Fruit fly (Drosophila melanogaster): ENCODE measurements around the gene Sxl.

Gene Sxl

DNA sequence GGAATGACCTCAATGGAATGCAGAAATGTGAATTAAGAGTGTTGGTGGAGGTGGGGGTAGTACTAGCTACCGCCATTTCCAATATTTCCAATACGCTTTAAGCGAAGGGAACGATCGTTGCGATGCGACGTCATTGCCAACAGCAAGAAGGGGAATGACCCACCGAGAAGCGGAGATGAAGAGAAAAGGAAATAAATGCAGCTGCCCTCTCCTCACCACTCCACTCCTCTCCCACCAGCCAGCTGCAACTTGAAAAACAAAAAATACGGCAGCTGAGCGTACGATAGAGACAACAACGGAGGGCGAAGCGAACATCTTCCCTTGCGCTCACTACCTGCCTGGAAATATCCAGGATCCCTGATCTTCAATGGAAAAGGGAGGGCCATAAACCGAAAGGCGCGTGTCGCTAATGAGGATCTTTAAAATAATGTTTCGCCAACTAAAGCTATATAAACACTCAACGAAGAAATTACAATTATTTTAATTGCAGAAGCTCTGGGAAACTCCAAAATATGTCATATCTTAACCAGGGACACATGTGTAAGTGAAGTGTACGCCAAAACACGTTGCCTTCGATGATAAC is 1.9 kb downstream of the Sxl start:
- TF ChIP-seq Mnt (GFP tag; optimal IDR thresholded peaks at IDR 0.05) (no peak), CG1620 (GFP tag; optimal IDR thresholded peaks at IDR 0.05) (no peak), CG12768 (GFP tag; optimal IDR thresholded peaks at IDR 0.05) (no peak)

- TF ChIP-seq ovo (GFP tag; optimal IDR thresholded peaks at IDR 0.05) (peak; percentile 42), toe (GFP tag; optimal IDR thresholded peaks at IDR 0.05) (peak; percentile 75), CG11617 (GFP tag; optimal IDR thresholded peaks at IDR 0.05) (peak; percentile 70), CG5204 (GFP tag; optimal IDR thresholded peaks at IDR 0.05) (peak; percentile 83), pad (GFP tag; optimal IDR thresholded peaks at IDR 0.05) (peak; percentile 79), cic (GFP tag; optimal IDR thresholded peaks at IDR 0.05) (peak; percentile 64), CG12768 (GFP tag; optimal IDR thresholded peaks at IDR 0.05) (peak; percentile 85), bab1 (GFP tag; optimal IDR thresholded peaks at IDR 0.05) (peak; percentile 98), cnc (optimal IDR thresholded peaks at IDR 0.05) (no peak), CG14711 (tag; optimal IDR thresholded peaks at IDR 0.05) (peak; percentile 87), tj (GFP tag; optimal IDR thresholded peaks at IDR 0.05) (peak; percentile 63), Clk (GFP tag; optimal IDR thresholded peaks at IDR 0.05) (peak; percentile 42), Crg-1 (GFP tag; optimal IDR thresholded peaks at IDR 0.05) (peak; percentile 80), CG1620 (GFP tag; optimal IDR thresholded peaks at IDR 0.05) (peak; percentile 93), Hr96 (GFP tag; optimal IDR thresholded peaks at IDR 0.05) (no peak), Mnt (GFP tag; optimal IDR thresholded peaks at IDR 0.05) (peak; percentile 52), kay (GFP tag; ENCODE audit: borderline replicate concordance) (peak; percentile 92), CG7101 (tag; optimal IDR thresholded peaks at IDR 0.05) (peak; percentile 90), CG33017 (tag; optimal IDR thresholded peaks at IDR 0.05) (peak; percentile 93), CG7045 (GFP tag; optimal IDR thresholded peaks at IDR 0.05) (peak; percentile 83)
These were observed 2.5 kb downstream of the Sxl start for dm6 chrX:7095292-7095911.

dm6 chrX:7094861-7095260 is 3.0 kb downstream of the Sxl start:
- no peak for TF ChIP-seq CG33017 (tag; optimal IDR thresholded peaks at IDR 0.05)
- TF ChIP-seq Mnt (GFP tag; optimal IDR thresholded peaks at IDR 0.05): no peak
- no peak for TF ChIP-seq CG1620 (GFP tag; optimal IDR thresholded peaks at IDR 0.05)
- TF ChIP-seq CG7101 (tag; optimal IDR thresholded peaks at IDR 0.05): no peak
- no peak for TF ChIP-seq Crg-1 (GFP tag; optimal IDR thresholded peaks at IDR 0.05)
- TF ChIP-seq Hr96 (GFP tag; optimal IDR thresholded peaks at IDR 0.05): no peak
- no peak for TF ChIP-seq CG12768 (GFP tag; optimal IDR thresholded peaks at IDR 0.05)
- TF ChIP-seq CG5204 (GFP tag; optimal IDR thresholded peaks at IDR 0.05): no peak
- no peak for TF ChIP-seq pad (GFP tag; optimal IDR thresholded peaks at IDR 0.05)
- TF ChIP-seq tj (GFP tag; optimal IDR thresholded peaks at IDR 0.05): no peak

DNA sequence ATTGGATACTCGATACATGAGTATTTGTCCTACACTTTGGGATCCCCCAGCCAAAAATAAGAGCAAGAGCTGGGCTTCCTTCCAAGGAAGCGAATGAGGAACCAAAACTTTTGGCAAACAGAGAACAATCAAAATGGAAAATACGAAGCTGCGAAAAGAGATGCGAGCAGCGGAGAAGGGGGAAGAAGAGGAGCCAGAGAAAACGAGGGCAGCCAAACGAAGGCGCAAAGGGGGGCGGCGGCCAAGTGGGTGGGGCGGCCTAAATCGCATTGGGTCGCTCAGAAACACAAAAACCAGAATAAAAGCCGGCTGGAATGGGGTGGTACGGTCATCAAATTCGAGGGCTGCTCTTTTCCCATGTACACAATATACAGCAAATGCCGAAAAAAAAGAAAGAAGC is 3.7 kb downstream of the Sxl start:
- TF ChIP-seq cnc (optimal IDR thresholded peaks at IDR 0.05): no peak
- no peak for TF ChIP-seq CG14711 (tag; optimal IDR thresholded peaks at IDR 0.05)
- TF ChIP-seq CG7045 (GFP tag; optimal IDR thresholded peaks at IDR 0.05): no peak
- TF ChIP-seq tj (GFP tag; optimal IDR thresholded peaks at IDR 0.05): no peak
- no peak for TF ChIP-seq CG7101 (tag; optimal IDR thresholded peaks at IDR 0.05)
- TF ChIP-seq pad (GFP tag; optimal IDR thresholded peaks at IDR 0.05): no peak
- no peak for TF ChIP-seq Mnt (GFP tag; optimal IDR thresholded peaks at IDR 0.05)
- no peak for TF ChIP-seq Hr96 (GFP tag; optimal IDR thresholded peaks at IDR 0.05)
- TF ChIP-seq CG12768 (GFP tag; optimal IDR thresholded peaks at IDR 0.05): no peak
- TF ChIP-seq kay (GFP tag; ENCODE audit: borderline replicate concordance): no peak
- no peak for TF ChIP-seq CG11617 (GFP tag; optimal IDR thresholded peaks at IDR 0.05)
- TF ChIP-seq ovo (GFP tag; optimal IDR thresholded peaks at IDR 0.05): no peak
- TF ChIP-seq CG1620 (GFP tag; optimal IDR thresholded peaks at IDR 0.05): no peak
- TF ChIP-seq bab1 (GFP tag; optimal IDR thresholded peaks at IDR 0.05): no peak
- TF ChIP-seq toe (GFP tag; optimal IDR thresholded peaks at IDR 0.05): no peak
- TF ChIP-seq Clk (GFP tag; optimal IDR thresholded peaks at IDR 0.05): no peak
- no peak for TF ChIP-seq cic (GFP tag; optimal IDR thresholded peaks at IDR 0.05)
- no peak for TF ChIP-seq CG5204 (GFP tag; optimal IDR thresholded peaks at IDR 0.05)
- TF ChIP-seq CG33017 (tag; optimal IDR thresholded peaks at IDR 0.05): no peak

DNA sequence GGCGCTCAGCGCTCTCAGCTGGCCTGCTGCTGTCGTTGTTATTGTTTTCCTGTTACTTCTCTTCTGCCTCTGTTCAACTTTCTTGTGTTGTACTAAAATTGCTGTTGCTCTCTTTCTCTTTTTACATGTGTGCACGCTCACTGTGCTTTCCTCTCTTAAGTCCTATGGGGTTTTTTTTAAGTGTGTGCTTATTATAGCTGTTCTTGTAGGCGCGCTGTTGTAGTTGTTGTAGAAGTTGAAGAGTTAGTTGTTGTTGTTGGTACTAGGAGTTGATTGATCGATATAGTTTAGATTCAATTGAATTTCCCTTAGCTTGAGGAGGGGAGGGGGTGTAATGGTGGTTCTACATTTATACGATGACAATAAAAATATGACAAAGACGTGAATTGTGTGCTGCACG is 5.9 kb downstream of the Sxl start:
- TF ChIP-seq CG33017 (tag; optimal IDR thresholded peaks at IDR 0.05) (no peak), CG12768 (GFP tag; optimal IDR thresholded peaks at IDR 0.05) (no peak), Crg-1 (GFP tag; optimal IDR thresholded peaks at IDR 0.05) (no peak), cnc (optimal IDR thresholded peaks at IDR 0.05) (no peak), CG14711 (tag; optimal IDR thresholded peaks at IDR 0.05) (no peak), CG7101 (tag; optimal IDR thresholded peaks at IDR 0.05) (no peak), cic (GFP tag; optimal IDR thresholded peaks at IDR 0.05) (no peak), bab1 (GFP tag; optimal IDR thresholded peaks at IDR 0.05) (no peak), Clk (GFP tag; optimal IDR thresholded peaks at IDR 0.05) (no peak), tj (GFP tag; optimal IDR thresholded peaks at IDR 0.05) (no peak), CG1620 (GFP tag; optimal IDR thresholded peaks at IDR 0.05) (no peak), kay (GFP tag; ENCODE audit: borderline replicate concordance) (no peak), CG7045 (GFP tag; optimal IDR thresholded peaks at IDR 0.05) (no peak), CG11617 (GFP tag; optimal IDR thresholded peaks at IDR 0.05) (no peak), CG5204 (GFP tag; optimal IDR thresholded peaks at IDR 0.05) (no peak), Hr96 (GFP tag; optimal IDR thresholded peaks at IDR 0.05) (no peak), toe (GFP tag; optimal IDR thresholded peaks at IDR 0.05) (no peak), ovo (GFP tag; optimal IDR thresholded peaks at IDR 0.05) (no peak), pad (GFP tag; optimal IDR thresholded peaks at IDR 0.05) (no peak)

DNA sequence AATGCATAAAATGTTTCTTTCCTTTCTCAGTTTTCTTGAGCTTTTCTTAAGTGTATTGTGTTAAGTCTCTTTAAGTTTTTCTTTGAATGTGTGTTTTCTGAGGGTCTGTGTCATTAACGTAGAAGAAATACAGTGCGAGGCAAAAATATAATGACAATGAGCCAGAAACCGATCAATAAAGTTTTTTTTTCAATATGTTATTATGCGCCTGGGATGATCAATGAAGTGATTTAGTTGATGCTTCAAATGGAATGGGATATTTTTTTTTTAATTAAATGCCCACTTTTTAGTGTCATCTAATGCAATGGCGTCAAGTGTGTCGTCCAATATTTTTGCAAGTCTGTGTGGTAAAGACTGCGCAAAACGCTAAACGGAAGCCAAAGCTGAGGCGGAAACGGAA is 11.3 kb downstream of the Sxl start:
- TF ChIP-seq CG33017 (tag; optimal IDR thresholded peaks at IDR 0.05): peak; percentile 45
- TF ChIP-seq Mnt (GFP tag; optimal IDR thresholded peaks at IDR 0.05): no peak
- TF ChIP-seq pad (GFP tag; optimal IDR thresholded peaks at IDR 0.05): no peak
- no peak for TF ChIP-seq kay (GFP tag; ENCODE audit: borderline replicate concordance)
- TF ChIP-seq CG7045 (GFP tag; optimal IDR thresholded peaks at IDR 0.05): no peak
- no peak for TF ChIP-seq ovo (GFP tag; optimal IDR thresholded peaks at IDR 0.05)
- no peak for TF ChIP-seq Crg-1 (GFP tag; optimal IDR thresholded peaks at IDR 0.05)
- TF ChIP-seq CG1620 (GFP tag; optimal IDR thresholded peaks at IDR 0.05): no peak
- TF ChIP-seq Hr96 (GFP tag; optimal IDR thresholded peaks at IDR 0.05): no peak
- no peak for TF ChIP-seq Clk (GFP tag; optimal IDR thresholded peaks at IDR 0.05)
- no peak for TF ChIP-seq toe (GFP tag; optimal IDR thresholded peaks at IDR 0.05)
- TF ChIP-seq cic (GFP tag; optimal IDR thresholded peaks at IDR 0.05): no peak
- TF ChIP-seq cnc (optimal IDR thresholded peaks at IDR 0.05): no peak
- no peak for TF ChIP-seq CG7101 (tag; optimal IDR thresholded peaks at IDR 0.05)
- TF ChIP-seq bab1 (GFP tag; optimal IDR thresholded peaks at IDR 0.05): peak; percentile 32
- TF ChIP-seq CG12768 (GFP tag; optimal IDR thresholded peaks at IDR 0.05): no peak
- TF ChIP-seq CG5204 (GFP tag; optimal IDR thresholded peaks at IDR 0.05): peak; percentile 22
- no peak for TF ChIP-seq CG11617 (GFP tag; optimal IDR thresholded peaks at IDR 0.05)
- no peak for TF ChIP-seq tj (GFP tag; optimal IDR thresholded peaks at IDR 0.05)
- TF ChIP-seq CG14711 (tag; optimal IDR thresholded peaks at IDR 0.05): peak; percentile 57

Data from whole organism, adult.